Fruit fly (Drosophila melanogaster) whole organism, adult: ENCODE data around the gene CG15772.

ENCODE experiments used
- CG11617 ChIP-seq: fragments of 200-800 bp; sonication (Bioruptor generic); optimal IDR thresholded peaks from 2 replicates; lab custom pipeline; 2017; ENCODE audit warnings: mild to moderate bottlenecking, missing biosample characterization, missing genetic modification reagents, missing genetic modification characterization
- CG12768 ChIP-seq: fragments of 200-800 bp; sonication (Bioruptor generic); optimal IDR thresholded peaks from 2 replicates; lab custom pipeline; 2017; ENCODE audit warnings: missing biosample characterization, missing genetic modification characterization, mild to moderate bottlenecking, moderate library complexity, missing genetic modification reagents
- CG14711 ChIP-seq: fragments of 200-800 bp; sonication (Bioruptor generic); optimal IDR thresholded peaks from 2 replicates; lab custom pipeline; 2018; ENCODE audit warnings: missing biosample characterization, mild to moderate bottlenecking, missing genetic modification characterization, moderate library complexity
- CG1620 ChIP-seq: fragments of 200-800 bp; sonication (Bioruptor generic); optimal IDR thresholded peaks from 2 replicates; lab custom pipeline; 2016; ENCODE audit warnings: missing biosample characterization, missing genetic modification characterization
- CG33017 ChIP-seq: fragments of 200-800 bp; sonication (Bioruptor generic); optimal IDR thresholded peaks from 2 replicates; lab custom pipeline; 2018; ENCODE audit warnings: missing biosample characterization, mild to moderate bottlenecking, missing genetic modification characterization, moderate library complexity
- CG5204 ChIP-seq: fragments of 200-800 bp; sonication (Bioruptor generic); optimal IDR thresholded peaks from 2 replicates; lab custom pipeline; 2016; ENCODE audit warnings: missing biosample characterization, missing genetic modification characterization
- CG7045 ChIP-seq: fragments of 200-800 bp; sonication (Bioruptor generic); optimal IDR thresholded peaks from 2 replicates; lab custom pipeline; 2017; ENCODE audit warnings: missing biosample characterization, mild to moderate bottlenecking, missing genetic modification characterization
- CG7101 ChIP-seq: fragments of 200-800 bp; sonication (Bioruptor generic); optimal IDR thresholded peaks from 2 replicates; lab custom pipeline; 2018; ENCODE audit warnings: missing biosample characterization, mild to moderate bottlenecking, missing genetic modification characterization, moderate library complexity
- Clk ChIP-seq: fragments of 200-800 bp; sonication (Bioruptor generic); optimal IDR thresholded peaks from 2 replicates; lab custom pipeline; 2017; ENCODE audit warnings: missing biosample characterization, missing genetic modification characterization
- Crg-1 ChIP-seq: fragments of 200-800 bp; sonication (Bioruptor generic); optimal IDR thresholded peaks from 2 replicates; lab custom pipeline; 2016; ENCODE audit warnings: missing biosample characterization, missing genetic modification characterization
- Hr96 ChIP-seq: fragments of 200-800 bp; sonication (Bioruptor generic); optimal IDR thresholded peaks from 2 replicates; lab custom pipeline; 2016; ENCODE audit warnings: missing biosample characterization, missing genetic modification characterization
- Mnt ChIP-seq: fragments of 200-800 bp; sonication (Bioruptor generic); optimal IDR thresholded peaks from 2 replicates; lab custom pipeline; 2016; ENCODE audit warnings: missing biosample characterization, mild to moderate bottlenecking, missing genetic modification characterization
- bab1 ChIP-seq: fragments of 200-800 bp; sonication (Bioruptor generic); optimal IDR thresholded peaks from 3 replicates; lab custom pipeline; 2019; ENCODE audit warnings: missing biosample characterization, mild to moderate bottlenecking, missing genetic modification characterization, moderate library complexity
- cic ChIP-seq: fragments of 200-800 bp; sonication (Bioruptor generic); optimal IDR thresholded peaks from 2 replicates; lab custom pipeline; 2017; ENCODE audit warnings: missing biosample characterization, mild to moderate bottlenecking, missing genetic modification characterization, moderate library complexity
- cnc ChIP-seq, 2 experiments: fragments of >200 bp; optimal IDR thresholded peaks; 2 replicates each; lab custom pipeline; 2017
- kay ChIP-seq: fragments of 200-800 bp; sonication (Bioruptor generic); peaks from one replicate; lab custom pipeline; 2016; ENCODE audit warnings: missing biosample characterization, missing genetic modification characterization, borderline replicate concordance
- ovo ChIP-seq: fragments of 200-800 bp; sonication (Bioruptor generic); optimal IDR thresholded peaks from 2 replicates; lab custom pipeline; 2016; ENCODE audit warnings: missing biosample characterization, missing genetic modification characterization
- pad ChIP-seq: fragments of 200-800 bp; sonication (Bioruptor generic); optimal IDR thresholded peaks from 3 replicates; lab custom pipeline; 2017; ENCODE audit warnings: missing biosample characterization, missing genetic modification characterization, mild to moderate bottlenecking, moderate library complexity, missing genetic modification reagents
- tj ChIP-seq: fragments of 200-800 bp; sonication (Bioruptor generic); optimal IDR thresholded peaks from 3 replicates; lab custom pipeline; 2017; ENCODE audit warnings: missing biosample characterization, mild to moderate bottlenecking, missing genetic modification characterization, moderate library complexity
- toe ChIP-seq: fragments of 200-800 bp; sonication (Bioruptor generic); optimal IDR thresholded peaks from 2 replicates; lab custom pipeline; 2016; ENCODE audit warnings: missing biosample characterization, missing genetic modification characterization

The CG15772 gene

dm6 chrX:5751949-5752348, at the start of gene CG15772:
Gene CG15772, plus strand, starts transcription at chrX:5752249.
- TF ChIP-seq Mnt (GFP tag; lab: Kevin White, UChicago) (no peak), pad (no peak), ovo (GFP tag; lab: Kevin White, UChicago) (no peak), cnc (optimal IDR thresholded peaks at IDR 0.05; lab: Kevin White, UChicago) (no peak), Hr96 (GFP tag; lab: Kevin White, UChicago) (no peak), Clk (no peak), CG5204 (GFP tag; lab: Kevin White, UChicago) (no peak), Crg-1 (no peak), CG14711 (tag; lab: Kevin White, UChicago) (peak; percentile 35), CG12768 (GFP tag; lab: Kevin White, UChicago) (no peak), cic (GFP tag; lab: Kevin White, UChicago) (no peak), kay (GFP tag; lab: Kevin White, UChicago) (no peak), bab1 (GFP tag; lab: Kevin White, UChicago) (no peak), toe (GFP tag; lab: Kevin White, UChicago) (no peak), CG1620 (GFP tag; lab: Kevin White, UChicago) (no peak), CG7045 (GFP tag; lab: Kevin White, UChicago) (no peak), CG7101 (tag; lab: Kevin White, UChicago) (peak; percentile 61), tj (GFP tag; lab: Kevin White, UChicago) (peak; percentile 21), CG33017 (peak; percentile 19), CG11617 (GFP tag; lab: Kevin White, UChicago) (peak; percentile 22)

- no peak for TF ChIP-seq CG12768 (GFP tag; lab: Kevin White, UChicago)
- no peak for TF ChIP-seq CG14711 (tag; lab: Kevin White, UChicago)
- no peak for TF ChIP-seq CG11617 (GFP tag; lab: Kevin White, UChicago)
- no peak for TF ChIP-seq cic (GFP tag; lab: Kevin White, UChicago)
- no peak for TF ChIP-seq Mnt (GFP tag; lab: Kevin White, UChicago)
- no peak for TF ChIP-seq CG1620 (GFP tag; lab: Kevin White, UChicago)
- no peak for TF ChIP-seq cnc (optimal IDR thresholded peaks at IDR 0.05; lab: Kevin White, UChicago)
- no peak for TF ChIP-seq CG5204 (GFP tag; lab: Kevin White, UChicago)
- no peak for TF ChIP-seq ovo (GFP tag; lab: Kevin White, UChicago)
- no peak for TF ChIP-seq CG7045 (GFP tag; lab: Kevin White, UChicago)
- TF ChIP-seq kay (GFP tag; lab: Kevin White, UChicago), result no peak
- TF ChIP-seq Hr96 (GFP tag; lab: Kevin White, UChicago), result no peak
- TF ChIP-seq Crg-1, result no peak
Observed at dm6 chrX:5705097-5705496, 47.0 kb upstream of the CG15772 start.

dm6 chrX:5705899-5706312, 46.1 kb upstream of the CG15772 start:
- TF ChIP-seq bab1 (GFP tag; lab: Kevin White, UChicago) (no peak), pad (peak; percentile 32), toe (GFP tag; lab: Kevin White, UChicago) (peak; percentile 34), CG33017 (peak; percentile 74), CG5204 (GFP tag; lab: Kevin White, UChicago) (peak; percentile 51), CG1620 (GFP tag; lab: Kevin White, UChicago) (peak; percentile 33), ovo (GFP tag; lab: Kevin White, UChicago) (no peak), Crg-1 (no peak), CG7101 (tag; lab: Kevin White, UChicago) (peak; percentile 72), CG14711 (tag; lab: Kevin White, UChicago) (peak; percentile 71), Mnt (GFP tag; lab: Kevin White, UChicago) (peak; percentile 39), cic (GFP tag; lab: Kevin White, UChicago) (peak; percentile 33), cnc (optimal IDR thresholded peaks at IDR 0.05; lab: Kevin White, UChicago) (no peak), CG12768 (GFP tag; lab: Kevin White, UChicago) (peak; percentile 66), tj (GFP tag; lab: Kevin White, UChicago) (peak; percentile 30), Hr96 (GFP tag; lab: Kevin White, UChicago) (peak; percentile 50), CG11617 (GFP tag; lab: Kevin White, UChicago) (peak; percentile 38), Clk (peak; percentile 8), kay (GFP tag; lab: Kevin White, UChicago) (peak; percentile 29), CG7045 (GFP tag; lab: Kevin White, UChicago) (peak; percentile 64)

dm6 chrX:5712966-5713365, 39.1 kb upstream of the CG15772 start:
- no peak for TF ChIP-seq Clk
- no peak for TF ChIP-seq toe (GFP tag; lab: Kevin White, UChicago)
- TF ChIP-seq CG12768 (GFP tag; lab: Kevin White, UChicago), result no peak
- TF ChIP-seq CG1620 (GFP tag; lab: Kevin White, UChicago), result no peak
- no peak for TF ChIP-seq CG11617 (GFP tag; lab: Kevin White, UChicago)
- no peak for TF ChIP-seq CG14711 (tag; lab: Kevin White, UChicago)
- TF ChIP-seq CG5204 (GFP tag; lab: Kevin White, UChicago), result no peak
- no peak for TF ChIP-seq CG33017
- no peak for TF ChIP-seq Crg-1
- no peak for TF ChIP-seq ovo (GFP tag; lab: Kevin White, UChicago)
- TF ChIP-seq Mnt (GFP tag; lab: Kevin White, UChicago), result no peak
- no peak for TF ChIP-seq tj (GFP tag; lab: Kevin White, UChicago)
- TF ChIP-seq kay (GFP tag; lab: Kevin White, UChicago), result no peak
- TF ChIP-seq cic (GFP tag; lab: Kevin White, UChicago), result no peak
- TF ChIP-seq cnc (optimal IDR thresholded peaks at IDR 0.05; lab: Kevin White, UChicago), result no peak
- TF ChIP-seq bab1 (GFP tag; lab: Kevin White, UChicago), result no peak

dm6 chrX:5714786-5715185, 37.3 kb upstream of the CG15772 start:
- no peak for TF ChIP-seq cic (GFP tag; lab: Kevin White, UChicago)
- TF ChIP-seq bab1 (GFP tag; lab: Kevin White, UChicago), result no peak
- TF ChIP-seq cnc (optimal IDR thresholded peaks at IDR 0.05; lab: Kevin White, UChicago), result no peak
- no peak for TF ChIP-seq CG14711 (tag; lab: Kevin White, UChicago)
- TF ChIP-seq Clk, result no peak
- TF ChIP-seq Crg-1, result no peak
- no peak for TF ChIP-seq CG7045 (GFP tag; lab: Kevin White, UChicago)
- no peak for TF ChIP-seq Hr96 (GFP tag; lab: Kevin White, UChicago)
- TF ChIP-seq kay (GFP tag; lab: Kevin White, UChicago), result no peak
- no peak for TF ChIP-seq ovo (GFP tag; lab: Kevin White, UChicago)
- no peak for TF ChIP-seq CG1620 (GFP tag; lab: Kevin White, UChicago)
- no peak for TF ChIP-seq CG12768 (GFP tag; lab: Kevin White, UChicago)
